Worm (Caenorhabditis elegans): Measurements from ENCODE around the gene shc-2.
A peak's percentile ranks its signal among the peaks of the same experiment; 100 is the strongest.

DNA sequence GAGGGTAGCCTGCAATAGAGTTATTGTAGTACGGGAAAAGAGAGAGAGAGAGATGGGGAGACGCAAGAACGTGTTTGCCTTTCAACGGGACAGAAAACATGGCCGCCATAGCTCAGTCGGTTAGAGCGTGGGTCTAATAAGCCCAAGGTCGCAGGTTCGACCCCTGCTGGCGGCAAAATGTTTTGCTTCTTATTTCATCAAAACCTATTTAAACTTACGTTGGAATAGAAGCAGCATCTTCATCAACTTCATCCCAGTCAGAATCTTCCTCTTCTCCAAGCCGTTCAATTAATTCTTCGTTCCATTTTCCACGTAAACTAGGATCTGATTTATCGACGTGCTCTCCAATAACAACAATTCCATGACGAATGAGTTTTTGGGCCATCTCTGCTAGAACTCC, 63.7 kb downstream of the shc-2 start:
- TF ChIP-seq him-1 (tag; optimal IDR thresholded peaks at IDR 0.05) (peak; percentile 54), dao-5 (tag; optimal IDR thresholded peaks at IDR 0.05) (peak; percentile 59), W03F9.2 (tag; optimal IDR thresholded peaks at IDR 0.05) (no peak)

Measured in whole organism, L4/young adult.